Worm (Caenorhabditis elegans): Measurements from ENCODE around the gene C49C8.2.
A peak's percentile ranks its signal among the peaks of the same experiment; 100 is the strongest.

Gene C49C8.2

ce11 chrIV:8653592-8653991 is 2.7 kb downstream of the C49C8.2 start, which contains the start of gene C49C8.5:
Gene C49C8.5, minus strand, starts transcription at chrIV:8653664.
- TF ChIP-seq ceh-48 (tag; optimal IDR thresholded peaks at IDR 0.05) (no peak), nhr-11 (tag; optimal IDR thresholded peaks at IDR 0.05) (no peak), fax-1 (tag; optimal IDR thresholded peaks at IDR 0.05) (no peak), ets-4 (tag; optimal IDR thresholded peaks at IDR 0.05) (no peak), tbx-2 (tag; optimal IDR thresholded peaks at IDR 0.05) (no peak), hlh-6 (tag; optimal IDR thresholded peaks at IDR 0.05) (no peak), dmd-4 (tag; optimal IDR thresholded peaks at IDR 0.05; ENCODE audit: borderline replicate concordance) (no peak), ceh-45 (GFP tag; IDR thresholded peaks at IDR 0.05) (no peak), gmeb-2 (tag; optimal IDR thresholded peaks at IDR 0.05) (no peak), ztf-16 (tag; optimal IDR thresholded peaks at IDR 0.05) (no peak), mec-3 (tag; optimal IDR thresholded peaks at IDR 0.05; ENCODE audit: borderline replicate concordance) (no peak)

ce11 chrIV:8654115-8654628 is 3.3 kb downstream of the C49C8.2 start, which contains the start of gene C49C8.1:
Gene C49C8.1, plus strand, starts transcription at chrIV:8654578.
- TF ChIP-seq hlh-15 (tag; optimal IDR thresholded peaks at IDR 0.05) (no peak), hlh-30 (tag; optimal IDR thresholded peaks at IDR 0.05; ENCODE audit: insufficient read depth) (peak; percentile 6)

ce11 chrIV:8658122-8658521 is 7.2 kb downstream of the C49C8.2 start, which contains the start of gene C49C8.6:
Gene C49C8.6, minus strand, starts transcription at chrIV:8658222.
- TF ChIP-seq fkh-6 (tag; optimal IDR thresholded peaks at IDR 0.05) (no peak), unc-55 (GFP tag; optimal IDR thresholded peaks at IDR 0.05) (no peak), T23F11.4 (GFP tag; optimal IDR thresholded peaks at IDR 0.05) (no peak), rnt-1 (tag; optimal IDR thresholded peaks at IDR 0.05) (no peak), pros-1 (tag; optimal IDR thresholded peaks at IDR 0.05) (no peak), C38D4.7 (GFP tag; optimal IDR thresholded peaks at IDR 0.05) (no peak), lim-6 (tag; optimal IDR thresholded peaks at IDR 0.05) (no peak), zip-5 (tag; optimal IDR thresholded peaks at IDR 0.05) (no peak), odd-2 (tag; optimal IDR thresholded peaks at IDR 0.05) (no peak), pax-1 (tag; optimal IDR thresholded peaks at IDR 0.05) (no peak), ceh-14 (tag; optimal IDR thresholded peaks at IDR 0.05) (no peak), ama-1 (optimal IDR thresholded peaks at IDR 0.05) (no peak), ceh-9 (tag; optimal IDR thresholded peaks at IDR 0.05) (no peak), hlh-13 (GFP tag; optimal IDR thresholded peaks at IDR 0.05) (no peak), che-1 (tag; optimal IDR thresholded peaks at IDR 0.05) (no peak), unc-3 (GFP tag; conservative IDR thresholded peaks at IDR 0.05) (no peak), unc-3 (tag; optimal IDR thresholded peaks at IDR 0.05) (no peak)

ce11 chrIV:8665778-8666177 is 14.9 kb downstream of the C49C8.2 start:
- TF ChIP-seq fax-1 (tag; optimal IDR thresholded peaks at IDR 0.05) = no peak
- no peak for TF ChIP-seq hlh-15 (tag; optimal IDR thresholded peaks at IDR 0.05)
- no peak for TF ChIP-seq ceh-34 (tag; optimal IDR thresholded peaks at IDR 0.05)
- TF ChIP-seq Y22D7AL.16 (tag; optimal IDR thresholded peaks at IDR 0.05) = no peak
- no peak for TF ChIP-seq nhr-232 (tag; optimal IDR thresholded peaks at IDR 0.05)
- TF ChIP-seq ceh-30 (tag; optimal IDR thresholded peaks at IDR 0.05) = no peak
- TF ChIP-seq unc-55 (GFP tag; optimal IDR thresholded peaks at IDR 0.05) = no peak
- no peak for TF ChIP-seq C38D4.7 (GFP tag; optimal IDR thresholded peaks at IDR 0.05)
- no peak for TF ChIP-seq dmd-4 (tag; optimal IDR thresholded peaks at IDR 0.05; ENCODE audit: borderline replicate concordance)
- TF ChIP-seq pros-1 (tag; optimal IDR thresholded peaks at IDR 0.05) = no peak
- TF ChIP-seq ceh-48 (tag; optimal IDR thresholded peaks at IDR 0.05) = no peak
- no peak for TF ChIP-seq fkh-10 (GFP tag; optimal IDR thresholded peaks at IDR 0.05)
- TF ChIP-seq fkh-6 (tag; optimal IDR thresholded peaks at IDR 0.05) = no peak
- no peak for TF ChIP-seq hlh-30 (tag; optimal IDR thresholded peaks at IDR 0.05; ENCODE audit: insufficient read depth)

- TF ChIP-seq unc-42 (tag; optimal IDR thresholded peaks at IDR 0.05) (no peak), ahr-1 (tag; optimal IDR thresholded peaks at IDR 0.05) (no peak), ceh-18 (tag; optimal IDR thresholded peaks at IDR 0.05) (no peak), ets-4 (tag; optimal IDR thresholded peaks at IDR 0.05) (no peak), unc-86 (tag; optimal IDR thresholded peaks at IDR 0.05) (no peak), sox-4 (tag; optimal IDR thresholded peaks at IDR 0.05) (no peak), sdc-2 (tag; optimal IDR thresholded peaks at IDR 0.05) (no peak)
These were observed 17.7 kb downstream of the C49C8.2 start, which contains the start of gene cdh-5 for ce11 chrIV:8668635-8669034. Gene cdh-5, plus strand, starts transcription at chrIV:8668935.

Data from whole organism, late embryonic.